Worm (Caenorhabditis elegans) whole organism, L2 larva: Measurements from ENCODE around the gene irld-33.

Source experiments
- aly-2 ChIP-seq: fragments of 150-350 bp; optimal IDR thresholded peaks from 2 replicates; lab custom pipeline; 2014; ENCODE audit warnings: missing biosample characterization, missing genetic modification characterization
- lin-13 ChIP-seq: fragments of 150-350 bp; optimal IDR thresholded peaks from 2 replicates; lab custom pipeline; 2014; ENCODE audit warnings: missing biosample characterization, missing genetic modification reagents, missing genetic modification characterization
- sma-9 ChIP-seq, 2 experiments: fragments of 150-350 bp in 1 of 2; sonication (generic microtip) in 1 of 2; optimal IDR thresholded peaks; 2 replicates each; lab custom pipeline; 2014 to 2016; ENCODE audit warnings: missing genetic modification characterization in 2 of 2, mild to moderate bottlenecking in 1 of 2, missing biosample characterization in 1 of 2, missing compliant biosample characterization in 1 of 2, missing genetic modification reagents in 1 of 2, moderate library complexity in 1 of 2
- ztf-11 ChIP-seq: sonication (generic microtip); optimal IDR thresholded peaks from 2 replicates; lab custom pipeline; 2017; ENCODE audit warnings: missing biosample characterization, missing genetic modification characterization

DNA sequence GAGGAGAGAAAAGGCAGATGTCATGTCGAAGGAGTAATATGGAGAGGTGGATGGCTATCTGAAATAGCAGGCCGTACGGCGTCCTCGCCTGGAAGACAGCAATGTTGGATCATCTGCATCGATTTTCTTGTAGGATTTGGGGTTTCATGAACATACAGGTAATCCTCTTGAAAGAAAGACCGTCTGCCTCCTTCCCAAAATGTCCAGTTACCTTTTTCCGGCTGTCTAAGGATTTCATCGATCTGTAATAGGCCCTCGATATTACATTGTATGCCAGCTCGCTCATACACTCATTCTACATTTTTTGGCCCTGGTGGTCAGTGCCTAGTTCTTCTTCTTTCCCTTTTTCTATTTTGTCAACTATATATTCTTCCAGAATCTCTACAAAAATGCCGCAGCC, 16.5 kb upstream of the irld-33 start, which contains the start of the genes fbxb-5 and btb-8:
- no peak for TF ChIP-seq sma-9 (GFP tag; optimal IDR thresholded peaks at IDR 0.05; lab: Kevin White, UChicago)
- TF ChIP-seq sma-9 (tag; optimal IDR thresholded peaks at IDR 0.05; lab: Kevin White, UChicago), result no peak
- no peak for TF ChIP-seq aly-2 (tag; lab: Kevin White, UChicago)
- no peak for TF ChIP-seq lin-13
- no peak for TF ChIP-seq ztf-11 (tag; lab: Kevin White, UChicago)
